Worm (Caenorhabditis elegans): Measurements from ENCODE around the gene fbxa-15.

DNA sequence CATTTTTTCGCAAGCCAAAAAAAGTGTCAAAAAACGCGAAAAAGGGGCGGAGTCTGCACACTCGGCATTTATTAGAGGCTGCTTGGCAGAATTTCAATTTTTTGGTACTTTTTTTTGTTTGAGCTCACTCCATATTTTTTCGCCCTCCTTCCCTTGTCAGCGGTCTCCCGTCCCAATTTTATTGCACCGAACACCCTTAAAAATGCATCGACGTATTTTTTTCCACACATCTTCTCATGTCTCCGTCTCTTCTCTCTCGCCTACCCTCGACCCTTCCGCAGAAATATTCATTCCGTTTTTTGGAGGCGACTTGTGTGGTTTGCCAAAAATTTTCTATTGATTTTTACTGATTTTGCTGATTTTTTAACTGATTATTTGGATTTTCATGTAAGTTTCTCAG, 5.0 kb upstream of the fbxa-15 start, which contains the start of gene Y82E9BL.18:
- TF ChIP-seq W03F9.2 (tag; optimal IDR thresholded peaks at IDR 0.05), result no peak
- no peak for TF ChIP-seq him-1 (tag; optimal IDR thresholded peaks at IDR 0.05)
